Fruit fly (Drosophila melanogaster): Measurements from ENCODE around the gene Msr-110.

The Msr-110 gene

dm6 chr3L:5609493-5609892 lies 32.3 kb upstream of the Msr-110 start (continued):
- TF ChIP-seq Fer2 (tag; optimal IDR thresholded peaks at IDR 0.05), result no peak
- peak; percentile 14 for TF ChIP-seq CG8388 (GFP tag; optimal IDR thresholded peaks at IDR 0.05)
- TF ChIP-seq sisA (GFP tag; IDR thresholded peaks at IDR 0.05), result peak; percentile 22; the same call in 1 of the 2 replicates
- TF ChIP-seq CG30403 (GFP tag; optimal IDR thresholded peaks at IDR 0.05), result peak; percentile 9
- no peak for TF ChIP-seq Scr (GFP tag; IDR thresholded peaks at IDR 0.05; ENCODE audit: partially characterized antibody)
- no peak for TF ChIP-seq Meics (GFP tag; optimal IDR thresholded peaks at IDR 0.05)
- no peak for TF ChIP-seq Dip3 (GFP tag; optimal IDR thresholded peaks at IDR 0.05)
- peak; percentile 50 for TF ChIP-seq Sox102F (GFP tag; optimal IDR thresholded peaks at IDR 0.05)
- 0 out of 2 replicates have a peak, but pooled peaks have one; percentile 10 for TF ChIP-seq ssp (GFP tag; IDR thresholded peaks at IDR 0.05)
- TF ChIP-seq Opbp (GFP tag; IDR thresholded peaks at IDR 0.05; ENCODE audit: partially characterized antibody), result no peak
- no peak for TF ChIP-seq CG10959 (GFP tag; IDR thresholded peaks at IDR 0.05)
- no peak for TF ChIP-seq CG8765 (GFP tag; IDR thresholded peaks at IDR 0.05)
- TF ChIP-seq pfk (GFP tag; optimal IDR thresholded peaks at IDR 0.05), result no peak
- peak; percentile 40; the same call in 1 of the 2 replicates for TF ChIP-seq E2f1 (GFP tag; IDR thresholded peaks at IDR 0.05)
- peak; percentile 3 for TF ChIP-seq D19A (tag; optimal IDR thresholded peaks at IDR 0.05)
- TF ChIP-seq CG6689 (GFP tag; IDR thresholded peaks at IDR 0.05), result no peak
- no peak for TF ChIP-seq CG4854 (GFP tag; optimal IDR thresholded peaks at IDR 0.05)
- peak; percentile 10 for TF ChIP-seq CG14710 (tag; optimal IDR thresholded peaks at IDR 0.05)
- no peak for TF ChIP-seq HLH54F (GFP tag; optimal IDR thresholded peaks at IDR 0.05)
- no peak for TF ChIP-seq CG15269 (tag; optimal IDR thresholded peaks at IDR 0.05)
- no peak for TF ChIP-seq pho (GFP tag; optimal IDR thresholded peaks at IDR 0.05)
- TF ChIP-seq tll (GFP tag; optimal IDR thresholded peaks at IDR 0.05), result no peak
- 0 out of 2 replicates have a peak, but pooled peaks have one; percentile 24 for TF ChIP-seq Ptx1 (GFP tag; IDR thresholded peaks at IDR 0.05)
- TF ChIP-seq CG18262 (tag; optimal IDR thresholded peaks at IDR 0.05), result peak; percentile 24
- TF ChIP-seq CG17328 (GFP tag; IDR thresholded peaks at IDR 0.05), result peak; percentile 41; the same call in 1 of the 2 replicates
- TF ChIP-seq inv (GFP tag; IDR thresholded peaks at IDR 0.05; ENCODE audit: partially characterized antibody), result no peak
- TF ChIP-seq CG7271 (tag; optimal IDR thresholded peaks at IDR 0.05), result no peak
- TF ChIP-seq CG31441 (GFP tag; IDR thresholded peaks at IDR 0.05), result peak; percentile 46; the same call in 1 of the 2 replicates
- no peak for TF ChIP-seq prd (optimal IDR thresholded peaks at IDR 0.05)
- TF ChIP-seq prd (GFP tag; IDR thresholded peaks at IDR 0.05), result peak; percentile 19; the same call in 1 of the 3 replicates
- no peak for TF ChIP-seq CG17802 (tag; optimal IDR thresholded peaks at IDR 0.05)
- peak; percentile 39 for TF ChIP-seq unpg (GFP tag; optimal IDR thresholded peaks at IDR 0.05)
- TF ChIP-seq repo (GFP tag; optimal IDR thresholded peaks at IDR 0.05), result no peak
- no peak for TF ChIP-seq zf30C (GFP tag; optimal IDR thresholded peaks at IDR 0.05)
- peak; percentile 35 for TF ChIP-seq nmo (GFP tag; optimal IDR thresholded peaks at IDR 0.05)
- TF ChIP-seq toy (GFP tag; IDR thresholded peaks at IDR 0.05), result no peak
- TF ChIP-seq corto (GFP tag; optimal IDR thresholded peaks at IDR 0.05), result no peak
- TF ChIP-seq Chrac-16 (GFP tag; optimal IDR thresholded peaks at IDR 0.05), result no peak
- no peak for TF ChIP-seq ind (GFP tag; optimal IDR thresholded peaks at IDR 0.05)
- TF ChIP-seq CG34422 (GFP tag; IDR thresholded peaks at IDR 0.05), result 0 out of 3 replicates have a peak, but pooled peaks have one; percentile 22
- TF ChIP-seq Dll (GFP tag; IDR thresholded peaks at IDR 0.05; ENCODE audit: partially characterized antibody), result no peak
- TF ChIP-seq CoRest (tag; optimal IDR thresholded peaks at IDR 0.05), result peak; percentile 8
- peak; percentile 58; the same call in 1 of the 2 replicates for TF ChIP-seq Xrp1 (GFP tag; IDR thresholded peaks at IDR 0.05)
- TF ChIP-seq CG13624 (GFP tag; optimal IDR thresholded peaks at IDR 0.05), result no peak
- TF ChIP-seq CG17186 (GFP tag; optimal IDR thresholded peaks at IDR 0.05), result no peak
- no peak for TF ChIP-seq Nf-YA (GFP tag; IDR thresholded peaks at IDR 0.05)
- TF ChIP-seq CG1602 (GFP tag; optimal IDR thresholded peaks at IDR 0.05), result no peak
- no peak for TF ChIP-seq chn (GFP tag; optimal IDR thresholded peaks at IDR 0.05)
- TF ChIP-seq sc (optimal IDR thresholded peaks at IDR 0.05), result no peak
- no peak for TF ChIP-seq sc (GFP tag; optimal IDR thresholded peaks at IDR 0.05)
- peak; percentile 30 for TF ChIP-seq CG17829 (tag; optimal IDR thresholded peaks at IDR 0.05)
